Fruit fly (Drosophila melanogaster) whole organism, adult: Measurements from ENCODE around the gene CG13049.

ENCODE experiments used
- CG11617 ChIP-seq: fragments of 200-800 bp; sonication (Bioruptor generic); optimal IDR thresholded peaks from 2 replicates; lab custom pipeline; 2017; ENCODE audit warnings: mild to moderate bottlenecking, missing biosample characterization, missing genetic modification reagents, missing genetic modification characterization
- CG12768 ChIP-seq: fragments of 200-800 bp; sonication (Bioruptor generic); optimal IDR thresholded peaks from 2 replicates; lab custom pipeline; 2017; ENCODE audit warnings: missing biosample characterization, missing genetic modification characterization, mild to moderate bottlenecking, moderate library complexity, missing genetic modification reagents
- CG14711 ChIP-seq: fragments of 200-800 bp; sonication (Bioruptor generic); optimal IDR thresholded peaks from 2 replicates; lab custom pipeline; 2018; ENCODE audit warnings: missing biosample characterization, mild to moderate bottlenecking, missing genetic modification characterization, moderate library complexity
- CG1620 ChIP-seq: fragments of 200-800 bp; sonication (Bioruptor generic); optimal IDR thresholded peaks from 2 replicates; lab custom pipeline; 2016; ENCODE audit warnings: missing biosample characterization, missing genetic modification characterization
- CG33017 ChIP-seq: fragments of 200-800 bp; sonication (Bioruptor generic); optimal IDR thresholded peaks from 2 replicates; lab custom pipeline; 2018; ENCODE audit warnings: missing biosample characterization, mild to moderate bottlenecking, missing genetic modification characterization, moderate library complexity
- CG5204 ChIP-seq: fragments of 200-800 bp; sonication (Bioruptor generic); optimal IDR thresholded peaks from 2 replicates; lab custom pipeline; 2016; ENCODE audit warnings: missing biosample characterization, missing genetic modification characterization
- CG7045 ChIP-seq: fragments of 200-800 bp; sonication (Bioruptor generic); optimal IDR thresholded peaks from 2 replicates; lab custom pipeline; 2017; ENCODE audit warnings: missing biosample characterization, mild to moderate bottlenecking, missing genetic modification characterization
- CG7101 ChIP-seq: fragments of 200-800 bp; sonication (Bioruptor generic); optimal IDR thresholded peaks from 2 replicates; lab custom pipeline; 2018; ENCODE audit warnings: missing biosample characterization, mild to moderate bottlenecking, missing genetic modification characterization, moderate library complexity
- Clk ChIP-seq: fragments of 200-800 bp; sonication (Bioruptor generic); optimal IDR thresholded peaks from 2 replicates; lab custom pipeline; 2017; ENCODE audit warnings: missing biosample characterization, missing genetic modification characterization
- Crg-1 ChIP-seq: fragments of 200-800 bp; sonication (Bioruptor generic); optimal IDR thresholded peaks from 2 replicates; lab custom pipeline; 2016; ENCODE audit warnings: missing biosample characterization, missing genetic modification characterization
- Hr96 ChIP-seq: fragments of 200-800 bp; sonication (Bioruptor generic); optimal IDR thresholded peaks from 2 replicates; lab custom pipeline; 2016; ENCODE audit warnings: missing biosample characterization, missing genetic modification characterization
- Mnt ChIP-seq: fragments of 200-800 bp; sonication (Bioruptor generic); optimal IDR thresholded peaks from 2 replicates; lab custom pipeline; 2016; ENCODE audit warnings: missing biosample characterization, mild to moderate bottlenecking, missing genetic modification characterization
- bab1 ChIP-seq: fragments of 200-800 bp; sonication (Bioruptor generic); optimal IDR thresholded peaks from 3 replicates; lab custom pipeline; 2019; ENCODE audit warnings: missing biosample characterization, mild to moderate bottlenecking, missing genetic modification characterization, moderate library complexity
- cic ChIP-seq: fragments of 200-800 bp; sonication (Bioruptor generic); optimal IDR thresholded peaks from 2 replicates; lab custom pipeline; 2017; ENCODE audit warnings: missing biosample characterization, mild to moderate bottlenecking, missing genetic modification characterization, moderate library complexity
- cnc ChIP-seq, 2 experiments: fragments of >200 bp; optimal IDR thresholded peaks; 2 replicates each; lab custom pipeline; 2017
- kay ChIP-seq: fragments of 200-800 bp; sonication (Bioruptor generic); peaks from one replicate; lab custom pipeline; 2016; ENCODE audit warnings: missing biosample characterization, missing genetic modification characterization, borderline replicate concordance
- ovo ChIP-seq: fragments of 200-800 bp; sonication (Bioruptor generic); optimal IDR thresholded peaks from 2 replicates; lab custom pipeline; 2016; ENCODE audit warnings: missing biosample characterization, missing genetic modification characterization
- pad ChIP-seq: fragments of 200-800 bp; sonication (Bioruptor generic); optimal IDR thresholded peaks from 3 replicates; lab custom pipeline; 2017; ENCODE audit warnings: missing biosample characterization, missing genetic modification characterization, mild to moderate bottlenecking, moderate library complexity, missing genetic modification reagents
- tj ChIP-seq: fragments of 200-800 bp; sonication (Bioruptor generic); optimal IDR thresholded peaks from 3 replicates; lab custom pipeline; 2017; ENCODE audit warnings: missing biosample characterization, mild to moderate bottlenecking, missing genetic modification characterization, moderate library complexity
- toe ChIP-seq: fragments of 200-800 bp; sonication (Bioruptor generic); optimal IDR thresholded peaks from 2 replicates; lab custom pipeline; 2016; ENCODE audit warnings: missing biosample characterization, missing genetic modification characterization

The CG13049 gene

DNA sequence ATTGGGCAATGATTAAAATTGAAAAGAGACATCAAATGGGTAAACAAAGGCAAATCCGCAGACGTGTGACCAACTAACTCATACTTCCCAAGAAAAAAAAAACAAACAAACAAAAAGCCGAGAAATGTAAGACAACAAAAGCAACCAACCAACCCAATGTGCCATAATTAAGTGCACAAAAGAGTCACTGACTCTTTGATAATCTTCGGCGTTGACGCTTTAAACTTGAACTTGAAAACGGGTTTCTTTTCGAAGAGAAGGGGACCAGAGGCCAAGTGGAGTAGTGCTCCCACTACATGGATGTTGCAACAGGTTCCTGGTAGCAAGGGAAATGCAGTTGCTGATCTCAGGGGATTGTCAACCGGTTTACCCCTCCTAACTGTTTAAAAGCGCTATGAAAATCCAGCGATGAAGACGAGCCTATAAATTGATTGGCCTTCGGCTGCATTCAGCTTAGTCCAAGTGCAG lies 1.7 kb downstream of the CG13049 start, which contains the start of gene CG13064:
Gene CG13064 (plus strand): TSS at position 418 of the 468 bp plus-strand sequence.
- no peak for TF ChIP-seq CG12768 (GFP tag; lab: Kevin White, UChicago)
- TF ChIP-seq CG33017 = no peak
- TF ChIP-seq CG14711 = no peak
- TF ChIP-seq bab1 (GFP tag; lab: Kevin White, UChicago) = no peak
- no peak for TF ChIP-seq pad (GFP tag; lab: Kevin White, UChicago)
- no peak for TF ChIP-seq CG7045 (GFP tag; lab: Kevin White, UChicago)
- TF ChIP-seq Hr96 (GFP tag; lab: Kevin White, UChicago) = no peak
- TF ChIP-seq CG5204 (GFP tag; lab: Kevin White, UChicago) = no peak
- no peak for TF ChIP-seq tj (GFP tag; lab: Kevin White, UChicago)
- no peak for TF ChIP-seq toe (GFP tag; lab: Kevin White, UChicago)
- TF ChIP-seq cnc (optimal IDR thresholded peaks at IDR 0.05; lab: Kevin White, UChicago) = no peak
- no peak for TF ChIP-seq kay (GFP tag; lab: Kevin White, UChicago)
- no peak for TF ChIP-seq CG11617 (GFP tag; lab: Kevin White, UChicago)
- no peak for TF ChIP-seq CG1620
- no peak for TF ChIP-seq Clk (GFP tag; lab: Kevin White, UChicago)
- TF ChIP-seq ovo (GFP tag; lab: Kevin White, UChicago) = no peak

DNA sequence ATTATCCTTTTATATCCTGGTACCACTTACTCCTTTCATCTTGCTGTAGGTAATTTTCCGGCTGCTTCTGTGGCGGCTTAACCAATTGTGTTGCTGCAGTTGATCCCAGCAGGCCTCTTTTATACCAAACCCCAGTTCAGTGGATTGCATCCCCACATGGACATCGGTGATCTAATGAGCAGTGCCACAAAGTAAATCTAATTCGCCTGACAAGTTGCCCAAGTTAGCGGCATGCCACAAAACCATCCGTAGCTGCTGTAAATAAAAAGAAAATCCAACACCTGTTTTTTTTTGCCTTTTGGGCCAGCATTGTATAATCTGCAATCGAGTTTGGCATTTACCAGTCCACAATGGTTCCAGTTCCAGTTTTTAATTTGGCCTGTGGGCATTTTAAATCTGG lies 2.6 kb downstream of the CG13049 start, which contains the start of gene CG13050:
Gene CG13050 (minus strand): TSS at position 101 of the 400 bp plus-strand sequence.
- TF ChIP-seq ovo (GFP tag; lab: Kevin White, UChicago) (no peak), CG7045 (GFP tag; lab: Kevin White, UChicago) (no peak), Mnt (GFP tag; lab: Kevin White, UChicago) (no peak), Clk (GFP tag; lab: Kevin White, UChicago) (no peak)

DNA sequence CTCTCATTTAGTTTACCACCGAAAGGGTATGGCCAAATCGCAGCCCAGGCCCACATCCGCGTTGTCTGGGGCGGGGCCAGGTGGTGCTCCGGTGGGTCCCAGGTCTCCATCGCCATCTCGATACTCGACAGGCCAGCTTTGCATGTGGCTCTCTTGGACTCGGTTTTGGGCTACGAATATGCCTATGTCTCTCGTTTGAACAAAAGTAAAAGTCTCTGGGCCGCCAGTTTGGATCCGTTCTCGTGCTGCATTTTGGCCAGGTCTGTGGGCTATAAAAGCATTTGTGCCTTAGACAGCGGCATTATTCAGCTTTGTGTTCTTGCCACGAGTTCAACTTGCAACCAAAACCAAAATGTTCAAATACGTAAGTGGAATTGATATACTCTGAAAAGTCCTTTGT lies 4.6 kb downstream of the CG13049 start, which contains the start of gene CG13065:
Gene CG13065 (plus strand): TSS at position 301 of the 400 bp plus-strand sequence.
- TF ChIP-seq pad (GFP tag; lab: Kevin White, UChicago) (no peak), Crg-1 (GFP tag; lab: Kevin White, UChicago) (no peak), bab1 (GFP tag; lab: Kevin White, UChicago) (no peak), CG14711 (no peak), CG1620 (no peak), CG7045 (GFP tag; lab: Kevin White, UChicago) (no peak), ovo (GFP tag; lab: Kevin White, UChicago) (no peak), Clk (GFP tag; lab: Kevin White, UChicago) (no peak), Hr96 (GFP tag; lab: Kevin White, UChicago) (no peak), CG12768 (GFP tag; lab: Kevin White, UChicago) (no peak), kay (GFP tag; lab: Kevin White, UChicago) (no peak), CG33017 (no peak), cic (no peak), CG7101 (no peak), toe (GFP tag; lab: Kevin White, UChicago) (no peak), CG11617 (GFP tag; lab: Kevin White, UChicago) (no peak), tj (GFP tag; lab: Kevin White, UChicago) (no peak), CG5204 (GFP tag; lab: Kevin White, UChicago) (no peak), cnc (optimal IDR thresholded peaks at IDR 0.05; lab: Kevin White, UChicago) (no peak), Mnt (GFP tag; lab: Kevin White, UChicago) (no peak)

DNA sequence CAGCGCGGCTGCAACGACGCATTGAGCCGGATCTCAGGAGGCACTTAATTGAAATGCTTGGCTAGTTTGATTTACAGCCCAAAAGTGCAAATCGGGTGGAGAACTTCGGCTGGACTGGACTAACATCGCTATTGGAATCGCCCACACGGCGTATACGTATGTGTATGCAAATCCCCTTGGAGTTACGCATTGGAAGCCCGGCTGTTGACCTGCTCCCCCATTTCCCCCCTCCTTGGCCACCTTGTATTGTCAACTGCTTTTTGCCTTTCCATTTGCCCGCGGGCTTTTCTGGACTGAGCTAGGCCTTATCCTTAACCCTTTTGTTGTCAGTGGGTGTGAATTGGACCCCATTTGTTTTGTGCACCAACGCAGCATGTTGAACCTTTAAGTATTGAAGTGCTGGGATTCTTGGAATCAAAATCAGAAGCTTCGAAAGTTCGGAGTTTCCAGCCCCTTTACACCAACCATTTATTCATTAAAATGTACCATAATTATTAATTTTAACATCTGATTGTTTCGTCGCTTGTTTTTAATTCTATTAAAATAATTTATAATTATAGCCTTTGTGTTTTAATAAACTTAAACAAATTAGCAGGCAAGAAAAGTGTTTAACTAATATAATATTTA lies 6.2 kb downstream of the CG13049 start:
- TF ChIP-seq Crg-1 (GFP tag; lab: Kevin White, UChicago) (no peak), CG7101 (no peak), cnc (optimal IDR thresholded peaks at IDR 0.05; lab: Kevin White, UChicago) (no peak), tj (GFP tag; lab: Kevin White, UChicago) (no peak), ovo (GFP tag; lab: Kevin White, UChicago) (no peak), CG5204 (GFP tag; lab: Kevin White, UChicago) (no peak), kay (GFP tag; lab: Kevin White, UChicago) (no peak), CG1620 (no peak), Hr96 (GFP tag; lab: Kevin White, UChicago) (no peak), Clk (GFP tag; lab: Kevin White, UChicago) (no peak), CG7045 (GFP tag; lab: Kevin White, UChicago) (no peak), CG14711 (no peak), CG33017 (no peak)

DNA sequence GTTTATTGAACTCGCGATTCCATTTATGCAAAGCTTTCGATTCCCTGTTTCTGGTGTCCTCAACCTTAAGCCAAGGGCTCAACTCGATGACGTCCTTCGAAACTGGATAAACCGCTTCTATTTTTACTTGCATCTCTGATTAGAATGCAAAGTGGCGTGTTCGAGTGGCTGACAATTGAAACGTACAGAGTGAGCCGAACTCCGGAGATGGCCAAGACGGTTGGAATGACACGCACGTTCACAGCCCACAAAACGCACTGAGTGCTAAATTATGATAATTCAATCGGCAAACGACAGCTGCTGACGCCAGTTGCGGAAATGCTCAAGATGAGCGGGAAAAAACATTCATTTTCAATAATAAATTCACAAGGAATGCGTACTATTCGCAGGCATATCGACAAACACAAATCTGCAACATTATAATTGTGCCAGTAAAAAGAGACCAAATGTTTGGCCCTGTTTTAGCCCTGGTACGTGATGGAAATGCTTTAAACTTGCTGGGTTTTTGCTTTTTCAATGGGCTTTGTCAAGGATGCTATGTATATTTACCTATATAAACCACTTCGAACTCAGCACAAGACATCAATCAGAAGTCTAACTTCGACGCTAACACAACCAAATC lies 9.3 kb downstream of the CG13049 start, which contains the start of gene CG13066:
Gene CG13066 (plus strand): TSS at position 572 of the 622 bp plus-strand sequence.
- TF ChIP-seq ovo (GFP tag; lab: Kevin White, UChicago) (no peak), cnc (optimal IDR thresholded peaks at IDR 0.05; lab: Kevin White, UChicago) (no peak), Hr96 (GFP tag; lab: Kevin White, UChicago) (no peak), CG33017 (no peak), CG7045 (GFP tag; lab: Kevin White, UChicago) (no peak), Mnt (GFP tag; lab: Kevin White, UChicago) (no peak), CG11617 (GFP tag; lab: Kevin White, UChicago) (no peak), Clk (GFP tag; lab: Kevin White, UChicago) (no peak), CG14711 (no peak), toe (GFP tag; lab: Kevin White, UChicago) (no peak), CG5204 (GFP tag; lab: Kevin White, UChicago) (no peak), CG12768 (GFP tag; lab: Kevin White, UChicago) (no peak), CG7101 (no peak), tj (GFP tag; lab: Kevin White, UChicago) (no peak), Crg-1 (GFP tag; lab: Kevin White, UChicago) (no peak), CG1620 (no peak), pad (GFP tag; lab: Kevin White, UChicago) (no peak)
